Fruit fly (Drosophila melanogaster) whole organism, embryonic: ENCODE measurements around the gene CG8814.

Experiments
- C15 ChIP-seq: fragments of 200-800 bp; sonication (Bioruptor generic); IDR thresholded peaks from 3 replicates; pipeline ENCODE4 v1.3.6; 2022; ENCODE audit warnings: missing biosample characterization, missing genetic modification characterization
- CG11247 ChIP-seq: fragments of 200-800 bp; sonication (Bioruptor generic); IDR thresholded peaks from 2 replicates; pipeline ENCODE4 v1.3.6; 2022; ENCODE audit warnings: missing biosample characterization, missing genetic modification characterization
- CG11695 ChIP-seq: fragments of 200-800 bp; sonication (Bioruptor generic); IDR thresholded peaks from 3 replicates; pipeline ENCODE4 v1.3.6; 2022; ENCODE audit warnings: missing biosample characterization, missing genetic modification characterization
- CG16813 ChIP-seq: fragments of 200-800 bp; sonication (Bioruptor generic); IDR thresholded peaks from 3 replicates; pipeline ENCODE4 v1.3.6; 2022; ENCODE audit warnings: missing biosample characterization, missing genetic modification characterization; ENCODE audit not compliant: partially characterized antibody
- CG17328 ChIP-seq: fragments of 200-800 bp; sonication (Bioruptor generic); IDR thresholded peaks from 2 replicates; pipeline ENCODE4 v1.3.6; 2022; ENCODE audit warnings: missing biosample characterization, missing genetic modification characterization
- CG1792 ChIP-seq: fragments of 200-800 bp; sonication (Bioruptor generic); optimal IDR thresholded peaks from 2 replicates; lab custom pipeline; 2016; ENCODE audit warnings: missing biosample characterization, missing genetic modification characterization
- CG2116 ChIP-seq: fragments of 200-800 bp; sonication (Bioruptor generic); optimal IDR thresholded peaks from 3 replicates; lab custom pipeline; 2018; ENCODE audit warnings: missing biosample characterization, mild to moderate bottlenecking, missing genetic modification characterization
- CG30431 ChIP-seq: fragments of 200-800 bp; sonication (Bioruptor generic); optimal IDR thresholded peaks from 2 replicates; lab custom pipeline; 2017; ENCODE audit warnings: missing biosample characterization, missing genetic modification characterization
- CG3163 ChIP-seq: fragments of 200-800 bp; sonication (Bioruptor generic); optimal IDR thresholded peaks from 3 replicates; lab custom pipeline; 2016; ENCODE audit warnings: missing biosample characterization, missing genetic modification characterization
- CG33557 ChIP-seq: fragments of 200-800 bp; sonication (Bioruptor generic); optimal IDR thresholded peaks from 2 replicates; lab custom pipeline; 2019; ENCODE audit warnings: missing biosample characterization, mild to moderate bottlenecking, missing genetic modification characterization, moderate library complexity
- CG42726 ChIP-seq: fragments of 200-800 bp; sonication (Bioruptor generic); IDR thresholded peaks from 2 replicates; pipeline ENCODE4 v1.3.6; 2022; ENCODE audit warnings: missing biosample characterization, missing genetic modification characterization; ENCODE audit not compliant: partially characterized antibody
- CG4328 ChIP-seq: fragments of 200-800 bp; sonication (Bioruptor generic); optimal IDR thresholded peaks from 3 replicates; lab custom pipeline; 2017; ENCODE audit warnings: missing biosample characterization, missing genetic modification reagents, missing genetic modification characterization
- CG4707 ChIP-seq: fragments of 200-800 bp; sonication (Bioruptor generic); optimal IDR thresholded peaks from 2 replicates; lab custom pipeline; 2018; ENCODE audit warnings: missing biosample characterization, mild to moderate bottlenecking, missing genetic modification characterization, moderate library complexity
- CG4854 ChIP-seq: fragments of 200-800 bp; sonication (Bioruptor generic); optimal IDR thresholded peaks from 2 replicates; lab custom pipeline; 2016; ENCODE audit warnings: missing biosample characterization, missing genetic modification characterization, inconsistent platforms
- CG7786 ChIP-seq: fragments of 200-800 bp; sonication (Bioruptor generic); optimal IDR thresholded peaks from 2 replicates; lab custom pipeline; 2016; ENCODE audit warnings: missing biosample characterization, missing genetic modification characterization
- CG8924 ChIP-seq: fragments of 200-800 bp; optimal IDR thresholded peaks from 3 replicates; lab custom pipeline; 2019; ENCODE audit warnings: missing biosample characterization, mild to moderate bottlenecking, missing genetic modification characterization, moderate library complexity
- CG8944 ChIP-seq: fragments of 200-800 bp; sonication (Bioruptor generic); optimal IDR thresholded peaks from 3 replicates; lab custom pipeline; 2016; ENCODE audit warnings: missing biosample characterization, missing genetic modification characterization
- CG9876 ChIP-seq: fragments of 200-800 bp; sonication (Bioruptor generic); optimal IDR thresholded peaks from 2 replicates; lab custom pipeline; 2016; ENCODE audit warnings: missing biosample characterization, missing genetic modification characterization
- CHES-1-like ChIP-seq: fragments of 200-800 bp; sonication (Bioruptor generic); optimal IDR thresholded peaks from 2 replicates; lab custom pipeline; 2016; ENCODE audit warnings: missing biosample characterization, missing genetic modification characterization
- D19A ChIP-seq: fragments of 200-800 bp; optimal IDR thresholded peaks from 3 replicates; lab custom pipeline; 2019; ENCODE audit warnings: missing biosample characterization, mild to moderate bottlenecking, missing genetic modification characterization, moderate library complexity
- D19B ChIP-seq: fragments of 200-800 bp; sonication (Bioruptor generic); optimal IDR thresholded peaks from 2 replicates; lab custom pipeline; 2017; ENCODE audit warnings: missing biosample characterization, mild to moderate bottlenecking, missing genetic modification characterization
- Dad ChIP-seq: fragments of 200-800 bp; sonication (Bioruptor generic); optimal IDR thresholded peaks from 3 replicates; lab custom pipeline; 2016; ENCODE audit warnings: missing biosample characterization, missing genetic modification characterization
- Deaf1 ChIP-seq: fragments of 200-800 bp; optimal IDR thresholded peaks from 3 replicates; lab custom pipeline; 2019; ENCODE audit warnings: missing biosample characterization, mild to moderate bottlenecking, missing genetic modification characterization, moderate library complexity
- Drgx ChIP-seq: fragments of 200-800 bp; sonication (Bioruptor generic); IDR thresholded peaks from 2 replicates; pipeline ENCODE4 v1.3.6; 2022; ENCODE audit warnings: missing biosample characterization, missing genetic modification characterization
- HLH3B ChIP-seq: fragments of 200-800 bp; sonication (Bioruptor generic); IDR thresholded peaks from 2 replicates; pipeline ENCODE4 v1.3.6; 2022; ENCODE audit warnings: missing biosample characterization, missing genetic modification characterization
- HLH4C ChIP-seq: fragments of 200-800 bp; sonication (Bioruptor generic); IDR thresholded peaks from 3 replicates; pipeline ENCODE4 v1.3.6; 2022; ENCODE audit warnings: missing biosample characterization, missing genetic modification characterization; ENCODE audit not compliant: partially characterized antibody
- HLH54F ChIP-seq: fragments of 200-800 bp; sonication (Bioruptor generic); optimal IDR thresholded peaks from 3 replicates; lab custom pipeline; 2016; ENCODE audit warnings: missing biosample characterization, missing genetic modification characterization
- HLHmδ ChIP-seq: fragments of 200-800 bp; sonication (Bioruptor generic); optimal IDR thresholded peaks from 2 replicates; lab custom pipeline; 2018; ENCODE audit warnings: missing biosample characterization, mild to moderate bottlenecking, missing genetic modification characterization, moderate library complexity
- Lhr ChIP-seq: fragments of 200-800 bp; sonication (Bioruptor generic); optimal IDR thresholded peaks from 3 replicates; lab custom pipeline; 2017; ENCODE audit warnings: mild to moderate bottlenecking, missing biosample characterization, missing genetic modification reagents, missing genetic modification characterization
- Lim3 ChIP-seq: fragments of 200-800 bp; sonication (Bioruptor generic); IDR thresholded peaks from 2 replicates; pipeline ENCODE4 v1.3.6; 2022; ENCODE audit warnings: missing biosample characterization, missing genetic modification characterization
- MESR4 ChIP-seq: fragments of 200-800 bp; sonication (Bioruptor generic); optimal IDR thresholded peaks from 2 replicates; lab custom pipeline; 2018; ENCODE audit warnings: missing biosample characterization, mild to moderate bottlenecking, missing genetic modification characterization, moderate library complexity
- Med ChIP-seq: fragments of 200-800 bp; sonication (Bioruptor generic); peaks from one replicate; lab custom pipeline; 2016; ENCODE audit warnings: missing biosample characterization, missing genetic modification characterization, mild to moderate bottlenecking, inconsistent platforms, moderate library complexity
- Side ChIP-seq: fragments of 200-800 bp; sonication (Bioruptor generic); optimal IDR thresholded peaks from 2 replicates; lab custom pipeline; 2016; ENCODE audit warnings: missing biosample characterization, missing genetic modification characterization
- ase ChIP-seq: fragments of 200-800 bp; sonication (Bioruptor generic); IDR thresholded peaks from 3 replicates; pipeline ENCODE4 v1.3.6; 2022; ENCODE audit warnings: missing biosample characterization, missing genetic modification characterization
- bigmax ChIP-seq: fragments of 200-800 bp; sonication (Bioruptor generic); optimal IDR thresholded peaks from 2 replicates; lab custom pipeline; 2018; ENCODE audit warnings: missing biosample characterization, mild to moderate bottlenecking, missing genetic modification characterization
- br ChIP-seq: fragments of >200 bp; optimal IDR thresholded peaks from 2 replicates; lab custom pipeline; 2017
- corto ChIP-seq: fragments of 200-800 bp; sonication (Bioruptor generic); optimal IDR thresholded peaks from 2 replicates; lab custom pipeline; 2016; ENCODE audit warnings: missing biosample characterization, mild to moderate bottlenecking, missing genetic modification characterization, moderate library complexity
- da ChIP-seq: fragments of 200-800 bp; sonication (Bioruptor generic); optimal IDR thresholded peaks from 2 replicates; lab custom pipeline; 2016; ENCODE audit warnings: missing biosample characterization, missing genetic modification characterization
- esg ChIP-seq: fragments of 200-800 bp; sonication (Bioruptor generic); conservative IDR thresholded peaks from 2 replicates; pipeline ENCODE4 v1.3.6; 2022; ENCODE audit warnings: missing biosample characterization, missing genetic modification characterization
- gcm ChIP-seq: fragments of 200-800 bp; sonication (Bioruptor generic); optimal IDR thresholded peaks from 2 replicates; lab custom pipeline; 2019; ENCODE audit warnings: missing biosample characterization, mild to moderate bottlenecking, missing genetic modification characterization, moderate library complexity
- gem ChIP-seq: fragments of 200-800 bp; sonication (Bioruptor generic); optimal IDR thresholded peaks from 2 replicates; lab custom pipeline; 2019; ENCODE audit warnings: missing biosample characterization, mild to moderate bottlenecking, missing genetic modification characterization, moderate library complexity
- her ChIP-seq: fragments of 200-800 bp; sonication (Bioruptor generic); optimal IDR thresholded peaks from 2 replicates; lab custom pipeline; 2016; ENCODE audit warnings: missing biosample characterization, missing genetic modification characterization
- hkb ChIP-seq, 2 experiments: fragments of 200-800 bp in 1 of 2; fragments of >200 bp in 1 of 2; sonication (Bioruptor generic) in 1 of 2; IDR thresholded peaks in 1 of 2; optimal IDR thresholded peaks in 1 of 2; 2 replicates each; pipeline versions ENCODE4 v1.3.6 to Lab custom; 2017 to 2022; ENCODE audit warnings: missing biosample characterization in 1 of 2, missing genetic modification characterization in 1 of 2
- otp ChIP-seq: fragments of 200-800 bp; sonication (Bioruptor generic); IDR thresholded peaks from 3 replicates; pipeline ENCODE4, ENCODE4 v1.3.6; 2022; ENCODE audit warnings: missing biosample characterization, missing genetic modification characterization
- sqz ChIP-seq: fragments of 200-800 bp; sonication (Bioruptor generic); optimal IDR thresholded peaks from 3 replicates; lab custom pipeline; 2018; ENCODE audit warnings: missing biosample characterization, mild to moderate bottlenecking, missing genetic modification characterization
- stc ChIP-seq: fragments of 200-800 bp; sonication (Bioruptor generic); IDR thresholded peaks from 2 replicates; pipeline ENCODE4 v1.3.6; 2022; ENCODE audit warnings: missing biosample characterization, missing genetic modification characterization
- tio ChIP-seq: fragments of 200-800 bp; sonication (Bioruptor generic); optimal IDR thresholded peaks from 2 replicates; lab custom pipeline; 2017; ENCODE audit warnings: missing biosample characterization, missing genetic modification characterization, inconsistent platforms
- trh ChIP-seq: fragments of 200-800 bp; sonication (Bioruptor generic); optimal IDR thresholded peaks from 2 replicates; lab custom pipeline; 2016; ENCODE audit warnings: missing biosample characterization, missing genetic modification characterization
- ttk ChIP-seq: fragments of 200-800 bp; sonication (Bioruptor generic); IDR thresholded peaks from 2 replicates; pipeline ENCODE4 v2.1.2; 2022; ENCODE audit warnings: missing biosample characterization, missing genetic modification characterization
- tx ChIP-seq: fragments of 200-800 bp; sonication (Bioruptor generic); optimal IDR thresholded peaks from 2 replicates; lab custom pipeline; 2016; ENCODE audit warnings: missing biosample characterization, missing genetic modification characterization
- zen2 ChIP-seq: fragments of 200-800 bp; sonication (Bioruptor generic); IDR thresholded peaks from 3 replicates; pipeline ENCODE4 v1.3.6; 2022; ENCODE audit warnings: missing biosample characterization, missing genetic modification characterization; ENCODE audit not compliant: partially characterized antibody

The CG8814 gene

DNA sequence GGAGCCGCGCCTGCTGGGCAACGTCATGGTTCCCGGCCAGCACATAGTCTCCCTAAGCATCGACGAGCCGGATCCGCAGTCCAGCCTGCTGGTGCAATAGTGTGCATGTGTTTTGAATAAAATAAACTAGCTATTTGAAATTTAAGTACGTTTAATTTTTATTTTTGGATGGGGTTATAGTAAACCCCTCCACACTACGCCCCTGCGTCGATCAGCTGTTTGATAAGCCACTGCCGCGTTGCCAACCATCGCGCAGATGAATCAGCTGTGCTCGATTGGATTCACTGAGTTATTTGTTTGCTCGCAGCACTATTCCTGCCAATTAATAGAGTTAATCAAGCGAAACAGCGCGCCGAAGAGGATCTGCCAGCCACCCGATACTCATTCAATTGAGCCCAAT, 4.2 kb downstream of the CG8814 start, which contains the start of gene RabGGTb (continued):
- TF ChIP-seq br (lab: Kevin White, UChicago) = no peak
- TF ChIP-seq sqz (GFP tag; lab: Kevin White, UChicago) = no peak
- peak; percentile 95 for TF ChIP-seq CG4854 (GFP tag; lab: Kevin White, UChicago)
- peak; percentile 63 for TF ChIP-seq stc
- peak; percentile 33 for TF ChIP-seq CG4328 (GFP tag; lab: Kevin White, UChicago)
- TF ChIP-seq CG30431 (GFP tag; lab: Kevin White, UChicago) = no peak
- TF ChIP-seq CG7786 (GFP tag; lab: Kevin White, UChicago) = peak; percentile 57
- TF ChIP-seq ase (GFP tag; lab: Robert Waterston, UW) = peak; percentile 67; the same call in 2 of the 3 replicates
- TF ChIP-seq gem (tag; lab: Kevin White, UChicago) = peak; percentile 51
- no peak for TF ChIP-seq HLH4C (GFP tag; lab: Robert Waterston, UW)
- TF ChIP-seq tx (GFP tag; lab: Kevin White, UChicago) = peak; percentile 36
- peak; percentile 50 for TF ChIP-seq CHES-1-like (GFP tag; lab: Kevin White, UChicago)
- peak; percentile 62; the same call in 1 of the 2 replicates for TF ChIP-seq HLH3B
- peak; percentile 43 for TF ChIP-seq CG8944 (GFP tag; lab: Kevin White, UChicago)
- no peak for TF ChIP-seq da (GFP tag; lab: Kevin White, UChicago)
- peak; percentile 46 for TF ChIP-seq ttk (GFP tag; lab: Robert Waterston, UW)
- no peak for TF ChIP-seq hkb (optimal IDR thresholded peaks at IDR 0.05; lab: Kevin White, UChicago)
- TF ChIP-seq hkb (GFP tag; IDR thresholded peaks at IDR 0.05; lab: Robert Waterston, UW) = peak; percentile 68
- TF ChIP-seq Deaf1 = peak; percentile 9
- TF ChIP-seq HLHmδ (GFP tag; lab: Kevin White, UChicago) = no peak
- peak; percentile 24 for TF ChIP-seq her (GFP tag; lab: Kevin White, UChicago)
- no peak for TF ChIP-seq Dad (GFP tag; lab: Kevin White, UChicago)
- peak; percentile 34 for TF ChIP-seq CG8924
- TF ChIP-seq CG17328 (GFP tag; lab: Robert Waterston, UW) = peak; percentile 69
- TF ChIP-seq CG33557 (GFP tag; lab: Kevin White, UChicago) = no peak
- TF ChIP-seq CG42726 (GFP tag; lab: Robert Waterston, UW) = no peak
- no peak for TF ChIP-seq CG9876 (GFP tag; lab: Kevin White, UChicago)
- TF ChIP-seq CG4707 (GFP tag; lab: Kevin White, UChicago) = no peak
- no peak for TF ChIP-seq Lhr (GFP tag; lab: Kevin White, UChicago)
- no peak for TF ChIP-seq corto (GFP tag; lab: Kevin White, UChicago)
- TF ChIP-seq CG3163 (GFP tag; lab: Kevin White, UChicago) = peak; percentile 20
- TF ChIP-seq CG16813 (GFP tag; lab: Robert Waterston, UW) = 0 out of 3 replicates have a peak, but pooled peaks have one; percentile 17
- peak; percentile 73 for TF ChIP-seq CG11247 (GFP tag; lab: Robert Waterston, UW)
- TF ChIP-seq gcm (GFP tag; lab: Kevin White, UChicago) = peak; percentile 35
- peak; percentile 80 for TF ChIP-seq Drgx (GFP tag; lab: Robert Waterston, UW)
- TF ChIP-seq trh (GFP tag; lab: Kevin White, UChicago) = no peak
- no peak for TF ChIP-seq C15 (GFP tag; lab: Robert Waterston, UW)
- no peak for TF ChIP-seq D19A
- peak; percentile 46 for TF ChIP-seq Side (GFP tag; lab: Kevin White, UChicago)
- TF ChIP-seq CG11695 (GFP tag; lab: Robert Waterston, UW) = peak; percentile 64; the same call in 2 of the 3 replicates
- TF ChIP-seq Med = peak; percentile 95
- peak; percentile 63 for TF ChIP-seq MESR4
- TF ChIP-seq zen2 (GFP tag; lab: Robert Waterston, UW) = peak; percentile 34; the same call in 1 of the 3 replicates
- TF ChIP-seq otp (GFP tag; lab: Robert Waterston, UW) = peak; percentile 73; the same call in 2 of the 3 replicates
- no peak for TF ChIP-seq Lim3
- no peak for TF ChIP-seq D19B
- TF ChIP-seq tio (GFP tag; lab: Kevin White, UChicago) = no peak
- TF ChIP-seq CG2116 (GFP tag; lab: Kevin White, UChicago) = peak; percentile 25
- TF ChIP-seq esg (GFP tag; lab: Robert Waterston, UW) = peak; percentile 32; the same call in 1 of the 2 replicates
- TF ChIP-seq HLH54F = peak; percentile 67
- peak; percentile 48 for TF ChIP-seq CG1792 (GFP tag; lab: Kevin White, UChicago)
- TF ChIP-seq bigmax = peak; percentile 69
